Fruit fly (Drosophila melanogaster): ENCODE measurements around the gene CG7886.

The CG7886 gene

DNA sequence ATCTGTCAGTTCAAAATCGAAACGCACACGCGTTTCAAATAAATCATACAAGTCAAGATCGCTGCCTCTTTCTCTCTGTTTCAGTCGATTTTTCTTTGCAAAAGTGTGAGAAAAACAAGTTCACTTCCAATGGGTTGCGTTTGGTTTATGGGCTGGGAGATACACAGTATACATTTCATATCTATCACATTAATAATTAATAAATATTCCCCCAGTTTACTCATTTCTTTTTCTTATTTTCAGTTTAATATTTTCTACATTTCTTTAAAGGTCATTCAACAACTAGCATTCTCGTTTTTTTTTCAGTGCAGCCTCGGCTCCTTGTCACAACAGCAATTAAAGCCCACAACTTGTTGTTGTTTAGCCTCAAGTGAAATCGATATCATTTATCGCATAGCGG is 41.6 kb upstream of the CG7886 start (continued):
- no peak for TF ChIP-seq nau (GFP tag; optimal IDR thresholded peaks at IDR 0.05)
- no peak for TF ChIP-seq CG18599 (GFP tag; optimal IDR thresholded peaks at IDR 0.05)
- TF ChIP-seq chm (GFP tag; IDR thresholded peaks at IDR 0.05), result no peak
- no peak for TF ChIP-seq CG7987 (GFP tag; optimal IDR thresholded peaks at IDR 0.05)
- no peak for TF ChIP-seq br (optimal IDR thresholded peaks at IDR 0.05)
- no peak for TF ChIP-seq Fer1 (GFP tag; optimal IDR thresholded peaks at IDR 0.05)
- TF ChIP-seq CG11504 (tag; optimal IDR thresholded peaks at IDR 0.05), result peak; percentile 4
- no peak for TF ChIP-seq gfzf (GFP tag; optimal IDR thresholded peaks at IDR 0.05)
- TF ChIP-seq CG18262 (tag; optimal IDR thresholded peaks at IDR 0.05), result peak; percentile 0
- peak; percentile 31 for TF ChIP-seq phol (tag; optimal IDR thresholded peaks at IDR 0.05)
- no peak for TF ChIP-seq CG17612 (GFP tag; IDR thresholded peaks at IDR 0.05)
- no peak for TF ChIP-seq hkb (optimal IDR thresholded peaks at IDR 0.05)
- no peak for TF ChIP-seq hkb (GFP tag; IDR thresholded peaks at IDR 0.05)
- TF ChIP-seq Kr (GFP tag; optimal IDR thresholded peaks at IDR 0.05), result no peak
- no peak for TF ChIP-seq CG11695 (GFP tag; IDR thresholded peaks at IDR 0.05)
- no peak for TF ChIP-seq dysf (GFP tag; IDR thresholded peaks at IDR 0.05)
- TF ChIP-seq tgo (GFP tag; IDR thresholded peaks at IDR 0.05), result peak; percentile 30; the same call in 1 of the 3 replicates
- TF ChIP-seq CG17568 (GFP tag; optimal IDR thresholded peaks at IDR 0.05), result no peak

DNA sequence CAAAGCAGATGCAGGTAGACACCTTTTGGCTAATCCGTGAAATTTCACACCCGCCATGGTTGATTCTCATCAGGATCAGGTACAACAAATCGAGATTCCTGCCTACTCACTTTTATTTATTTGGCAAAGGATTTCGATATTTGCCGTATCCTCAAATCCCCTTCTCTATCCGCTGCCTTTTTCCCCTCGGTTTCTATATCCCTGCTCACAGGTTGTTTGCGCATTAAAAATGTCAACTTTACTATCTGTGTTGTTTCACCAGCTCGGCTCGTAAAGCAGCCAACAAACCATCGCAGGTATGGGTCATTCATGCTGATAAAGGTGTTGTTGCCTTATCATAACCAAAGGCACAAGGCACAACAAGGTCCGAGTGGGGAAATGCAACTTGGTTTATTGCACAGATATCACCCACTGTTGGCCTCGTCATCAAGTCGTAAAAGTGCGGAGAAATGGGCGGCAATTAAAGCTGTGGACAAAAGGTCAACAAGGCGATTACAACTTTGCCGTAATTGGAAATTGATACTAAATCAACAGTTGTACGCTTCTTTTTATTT is 37.8 kb upstream of the CG7886 start:
- TF ChIP-seq Hand (GFP tag; optimal IDR thresholded peaks at IDR 0.05) (no peak), gsb-n (tag; optimal IDR thresholded peaks at IDR 0.05) (no peak), CG10209 (GFP tag; optimal IDR thresholded peaks at IDR 0.05) (peak; percentile 5), CG10274 (GFP tag; optimal IDR thresholded peaks at IDR 0.05) (no peak), stwl (tag; optimal IDR thresholded peaks at IDR 0.05) (no peak), B-H1 (GFP tag; IDR thresholded peaks at IDR 0.05) (no peak), CG6175 (GFP tag; IDR thresholded peaks at IDR 0.05) (no peak), CG34376 (GFP tag; optimal IDR thresholded peaks at IDR 0.05) (no peak), B-H2 (GFP tag; optimal IDR thresholded peaks at IDR 0.05) (no peak), CG12219 (GFP tag; optimal IDR thresholded peaks at IDR 0.05) (no peak), lov (optimal IDR thresholded peaks at IDR 0.05) (no peak), lov (GFP tag; IDR thresholded peaks at IDR 0.05) (no peak), zfh2 (GFP tag; optimal IDR thresholded peaks at IDR 0.05) (no peak), Hey (tag; optimal IDR thresholded peaks at IDR 0.05) (no peak), zfh1 (GFP tag; IDR thresholded peaks at IDR 0.05) (no peak), pho (GFP tag; optimal IDR thresholded peaks at IDR 0.05) (no peak), fru (optimal IDR thresholded peaks at IDR 0.05) (no peak), Dp (GFP tag; optimal IDR thresholded peaks at IDR 0.05) (no peak), CG2199 (GFP tag; IDR thresholded peaks at IDR 0.05) (no peak), p53 (GFP tag; optimal IDR thresholded peaks at IDR 0.05) (no peak), crol (GFP tag; IDR thresholded peaks at IDR 0.05) (no peak), pb (GFP tag; optimal IDR thresholded peaks at IDR 0.05) (no peak), seq (GFP tag; IDR thresholded peaks at IDR 0.05) (no peak), trem (tag; optimal IDR thresholded peaks at IDR 0.05) (no peak), CG15601 (tag; optimal IDR thresholded peaks at IDR 0.05) (peak; percentile 33), yki (optimal IDR thresholded peaks at IDR 0.05) (no peak), CG15073 (GFP tag; optimal IDR thresholded peaks at IDR 0.05) (no peak), CG6254 (GFP tag; optimal IDR thresholded peaks at IDR 0.05) (peak; percentile 31), Fer3 (tag; optimal IDR thresholded peaks at IDR 0.05) (no peak), CG8478 (optimal IDR thresholded peaks at IDR 0.05) (no peak), CG13287 (GFP tag; IDR thresholded peaks at IDR 0.05; ENCODE audit: partially characterized antibody) (no peak), CG2116 (GFP tag; optimal IDR thresholded peaks at IDR 0.05) (no peak), Neu2 (GFP tag; optimal IDR thresholded peaks at IDR 0.05; ENCODE audit: borderline replicate concordance) (no peak), Gug (GFP tag; IDR thresholded peaks at IDR 0.05) (no peak), CrebB (tag; optimal IDR thresholded peaks at IDR 0.05) (no peak)

All from whole organism, embryonic.